Comparison of ENCODE assay signal across 6 worm cellular contexts in the genomic region with DNA sequence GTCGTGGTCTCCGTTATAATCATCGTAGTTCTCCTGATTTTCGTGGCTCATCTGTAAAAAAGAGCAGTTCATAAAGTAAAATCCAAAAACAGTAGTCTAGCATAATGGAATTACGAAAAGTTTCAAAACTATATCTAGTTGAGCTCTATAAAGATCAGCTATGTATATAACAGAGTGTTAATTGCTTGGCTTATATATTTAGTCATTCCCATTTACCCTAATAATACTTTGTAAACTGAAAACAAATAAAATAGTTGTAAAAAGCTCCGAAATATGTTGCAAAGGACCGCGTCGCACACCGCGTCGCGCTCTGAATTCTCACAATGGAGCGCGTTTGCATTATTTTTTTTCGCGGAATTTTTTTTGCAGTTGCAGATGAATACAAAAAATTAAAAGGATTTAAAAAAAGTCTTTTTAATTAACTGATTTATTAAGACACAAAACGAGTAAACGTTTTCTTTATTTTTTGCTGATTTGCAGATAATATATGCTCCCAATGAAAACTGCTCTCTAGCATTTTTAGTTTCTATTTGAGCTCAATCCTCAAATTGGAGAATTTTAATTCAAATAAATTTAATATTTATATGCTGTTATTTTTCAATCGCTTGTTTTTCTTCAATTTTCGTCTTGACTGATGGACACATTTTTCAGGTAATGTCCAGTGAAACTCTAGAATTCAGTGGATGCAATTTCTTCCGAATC.
A peak's percentile ranks its signal among the peaks of the same experiment; 100 is the strongest.
TF ChIP-seq lines count a peak whose summit lies in the region.

Gene tcer-1, minus strand, starts transcription at position 51 of the 702 bp plus-strand sequence.
Gene ZK1127.5, plus strand, starts transcription at position 652 of the 702 bp plus-strand sequence.

TF ChIP-seq in whole organism, L1 larva, 84 proteins besides CTCF, POLR2A, EP300 and RAD21 (continued from another document and continues in another):
- peak; percentile 40 for TF ChIP-seq tbx-2 (tag; optimal IDR thresholded peaks at IDR 0.05; lab: Kevin White, UChicago)
- no peak for TF ChIP-seq hlh-17 (GFP tag; optimal IDR thresholded peaks at IDR 0.05; lab: Kevin White, UChicago; ENCODE audit: borderline replicate concordance)
- TF ChIP-seq ceh-88 (GFP tag; IDR thresholded peaks at IDR 0.05; lab: Robert Waterston, UW) = no peak
- TF ChIP-seq lsy-2 (tag; optimal IDR thresholded peaks at IDR 0.05; lab: Kevin White, UChicago) = peak; percentile 60 to 83
- peak; percentile 58 to 82 for TF ChIP-seq lin-35 (GFP tag; optimal IDR thresholded peaks at IDR 0.05; lab: Kevin White, UChicago)
- TF ChIP-seq egl-13 (tag; optimal IDR thresholded peaks at IDR 0.05; lab: Kevin White, UChicago) = no peak
- TF ChIP-seq snu-23 (GFP tag; optimal IDR thresholded peaks at IDR 0.05; lab: Kevin White, UChicago) = peak; percentile 63
- TF ChIP-seq nhr-71 (tag; optimal IDR thresholded peaks at IDR 0.05; lab: Kevin White, UChicago) = peak; percentile 50
- TF ChIP-seq nhr-47 (tag; optimal IDR thresholded peaks at IDR 0.05; lab: Kevin White, UChicago) = peak; percentile 56
- peak; percentile 2 for TF ChIP-seq lin-13 (GFP tag; optimal IDR thresholded peaks at IDR 0.05; lab: Kevin White, UChicago)
- no peak for TF ChIP-seq zip-4 (GFP tag; optimal IDR thresholded peaks at IDR 0.05; lab: Kevin White, UChicago)
- peak; percentile 41 for TF ChIP-seq fkh-8 (tag; optimal IDR thresholded peaks at IDR 0.05; lab: Kevin White, UChicago)
- TF ChIP-seq dsc-1 (tag; optimal IDR thresholded peaks at IDR 0.05; lab: Kevin White, UChicago) = peak; percentile 44
- no peak for TF ChIP-seq mab-9 (GFP tag; IDR thresholded peaks at IDR 0.05; lab: Robert Waterston, UW)
- no peak for TF ChIP-seq fkh-4 (tag; optimal IDR thresholded peaks at IDR 0.05; lab: Kevin White, UChicago; ENCODE audit: borderline replicate concordance)
- peak in 1 of 6 experiments; percentile 38 for TF ChIP-seq elt-3 (tag; optimal IDR thresholded peaks at IDR 0.05; lab: Kevin White, UChicago)
- peak; percentile 24; the same call in 1 of the 2 replicates for TF ChIP-seq nhr-19 (GFP tag; conservative IDR thresholded peaks at IDR 0.05; lab: Robert Waterston, UW)
- peak; percentile 66 for TF ChIP-seq C16A3.4 (tag; optimal IDR thresholded peaks at IDR 0.05; lab: Kevin White, UChicago)
- peak; percentile 54 for TF ChIP-seq swsn-7 (tag; optimal IDR thresholded peaks at IDR 0.05; lab: Kevin White, UChicago)

TF ChIP-seq in whole organism, L2 larva, 48 proteins besides CTCF, POLR2A, EP300 and RAD21 (continued from another document and continues in another):
- TF ChIP-seq nhr-129 (tag; optimal IDR thresholded peaks at IDR 0.05; lab: Kevin White, UChicago) = peak; percentile 44
- TF ChIP-seq ztf-4 (tag; optimal IDR thresholded peaks at IDR 0.05; lab: Kevin White, UChicago) = no peak
- TF ChIP-seq unc-39 (tag; optimal IDR thresholded peaks at IDR 0.05; lab: Kevin White, UChicago) = no peak
- TF ChIP-seq ZK546.5 (tag; optimal IDR thresholded peaks at IDR 0.05; lab: Kevin White, UChicago) = no peak
- TF ChIP-seq nhr-10 (tag; optimal IDR thresholded peaks at IDR 0.05; lab: Kevin White, UChicago) = no peak
- TF ChIP-seq ztf-1 (GFP tag; conservative IDR thresholded peaks at IDR 0.05; lab: Robert Waterston, UW) = no peak
- no peak for TF ChIP-seq aly-2 (tag; optimal IDR thresholded peaks at IDR 0.05; lab: Kevin White, UChicago)
- no peak for TF ChIP-seq ztf-11 (tag; optimal IDR thresholded peaks at IDR 0.05; lab: Kevin White, UChicago)
- peak; percentile 1 for TF ChIP-seq fos-1 (tag; optimal IDR thresholded peaks at IDR 0.05; lab: Kevin White, UChicago)
- TF ChIP-seq F13H6.1 (tag; optimal IDR thresholded peaks at IDR 0.05; lab: Kevin White, UChicago) = peak; percentile 38
- TF ChIP-seq alr-1 (tag; optimal IDR thresholded peaks at IDR 0.05; lab: Kevin White, UChicago) = no peak
- TF ChIP-seq crh-2 (tag; optimal IDR thresholded peaks at IDR 0.05; lab: Kevin White, UChicago) = peak; percentile 32
- peak; percentile 41 for TF ChIP-seq sem-4 (tag; optimal IDR thresholded peaks at IDR 0.05; lab: Kevin White, UChicago)
- TF ChIP-seq ceh-16 (tag; optimal IDR thresholded peaks at IDR 0.05; lab: Kevin White, UChicago) = no peak
- TF ChIP-seq lin-11 (tag; optimal IDR thresholded peaks at IDR 0.05; lab: Kevin White, UChicago) = no peak
- no peak for TF ChIP-seq blmp-1 (tag; optimal IDR thresholded peaks at IDR 0.05; lab: Kevin White, UChicago; ENCODE audit: insufficient read depth)
- TF ChIP-seq nhr-6 (tag; optimal IDR thresholded peaks at IDR 0.05; lab: Kevin White, UChicago) = no peak
- no peak for TF ChIP-seq egl-27 (tag; optimal IDR thresholded peaks at IDR 0.05; lab: Kevin White, UChicago)
- TF ChIP-seq unc-55 (GFP tag; optimal IDR thresholded peaks at IDR 0.05; lab: Kevin White, UChicago) = peak; percentile 69
- TF ChIP-seq ceh-82 (tag; optimal IDR thresholded peaks at IDR 0.05; lab: Kevin White, UChicago) = no peak
- no peak for TF ChIP-seq elt-1 (tag; optimal IDR thresholded peaks at IDR 0.05; lab: Kevin White, UChicago)
- TF ChIP-seq snpc-4 (tag; optimal IDR thresholded peaks at IDR 0.05; lab: Kevin White, UChicago) = peak; percentile 40

TF ChIP-seq in whole organism, L3 larva, 47 proteins besides CTCF, POLR2A, EP300 and RAD21 (continued from another document and continues in another):
- TF ChIP-seq skn-1 (tag; optimal IDR thresholded peaks at IDR 0.05; lab: Kevin White, UChicago) = no peak
- TF ChIP-seq pha-4 (tag; optimal IDR thresholded peaks at IDR 0.05; lab: Kevin White, UChicago) = peak; percentile 83
- TF ChIP-seq elt-3 (tag; optimal IDR thresholded peaks at IDR 0.05; lab: Kevin White, UChicago) = no peak
- no peak for TF ChIP-seq ztf-4 (tag; optimal IDR thresholded peaks at IDR 0.05; lab: Kevin White, UChicago)
- peak; percentile 20 for TF ChIP-seq lin-39 (tag; optimal IDR thresholded peaks at IDR 0.05; lab: Kevin White, UChicago)
- peak; percentile 39 for TF ChIP-seq nhr-23 (tag; optimal IDR thresholded peaks at IDR 0.05; lab: Kevin White, UChicago)
- no peak for TF ChIP-seq ceh-16 (tag; optimal IDR thresholded peaks at IDR 0.05; lab: Kevin White, UChicago)
- TF ChIP-seq pqm-1 (tag; optimal IDR thresholded peaks at IDR 0.05; lab: Kevin White, UChicago) = peak; percentile 21
- no peak for TF ChIP-seq mdl-1 (tag; optimal IDR thresholded peaks at IDR 0.05; lab: Kevin White, UChicago)
- TF ChIP-seq tbx-2 (tag; optimal IDR thresholded peaks at IDR 0.05; lab: Kevin White, UChicago) = no peak
- no peak for TF ChIP-seq elt-1 (tag; optimal IDR thresholded peaks at IDR 0.05; lab: Kevin White, UChicago)
- no peak for TF ChIP-seq eor-1 (tag; optimal IDR thresholded peaks at IDR 0.05; lab: Kevin White, UChicago)
- no peak for TF ChIP-seq ztf-11 (tag; optimal IDR thresholded peaks at IDR 0.05; lab: Kevin White, UChicago)
- peak; percentile 53 for TF ChIP-seq egl-5 (tag; optimal IDR thresholded peaks at IDR 0.05; lab: Kevin White, UChicago)
- no peak for TF ChIP-seq unc-62 (GFP tag; optimal IDR thresholded peaks at IDR 0.05; lab: Kevin White, UChicago)
- no peak for TF ChIP-seq R02D3.7 (tag; optimal IDR thresholded peaks at IDR 0.05; lab: Kevin White, UChicago)
- TF ChIP-seq nhr-11 (tag; optimal IDR thresholded peaks at IDR 0.05; lab: Kevin White, UChicago) = no peak
- TF ChIP-seq elt-2 (tag; optimal IDR thresholded peaks at IDR 0.05; lab: Kevin White, UChicago) = peak; percentile 37
- no peak for TF ChIP-seq egl-27 (tag; optimal IDR thresholded peaks at IDR 0.05; lab: Kevin White, UChicago)
- TF ChIP-seq aly-2 (tag; optimal IDR thresholded peaks at IDR 0.05; lab: Kevin White, UChicago) = no peak
- TF ChIP-seq nhr-67 (tag; optimal IDR thresholded peaks at IDR 0.05; lab: Kevin White, UChicago) = no peak
- TF ChIP-seq zag-1 (tag; optimal IDR thresholded peaks at IDR 0.05; lab: Kevin White, UChicago) = no peak
- TF ChIP-seq ceh-9 (tag; optimal IDR thresholded peaks at IDR 0.05; lab: Kevin White, UChicago) = no peak

TF ChIP-seq in whole organism, L4 larva, 104 proteins besides CTCF, POLR2A, EP300 and RAD21 (continued from another document and continues in another):
- TF ChIP-seq ceh-44 (GFP tag; IDR thresholded peaks at IDR 0.05; lab: Robert Waterston, UW) (no peak), madf-5 (GFP tag; IDR thresholded peaks at IDR 0.05; lab: Robert Waterston, UW) (no peak), lin-1 (GFP tag; IDR thresholded peaks at IDR 0.05; lab: Robert Waterston, UW) (no peak), zfp-3 (GFP tag; conservative IDR thresholded peaks at IDR 0.05; lab: Robert Waterston, UW) (no peak), rbr-2 (tag; optimal IDR thresholded peaks at IDR 0.05; lab: Kevin White, UChicago) (peak; percentile 30), dpl-1 (GFP tag; optimal IDR thresholded peaks at IDR 0.05; lab: Kevin White, UChicago) (peak; percentile 65), nhr-102 (tag; optimal IDR thresholded peaks at IDR 0.05; lab: Kevin White, UChicago) (no peak), nhr-76 (tag; optimal IDR thresholded peaks at IDR 0.05; lab: Kevin White, UChicago) (no peak), lim-7 (GFP tag; IDR thresholded peaks at IDR 0.05; lab: Robert Waterston, UW) (no peak), pqm-1 (tag; optimal IDR thresholded peaks at IDR 0.05; lab: Kevin White, UChicago) (no peak), hlh-11 (tag; optimal IDR thresholded peaks at IDR 0.05; lab: Kevin White, UChicago) (no peak), lin-39 (tag; optimal IDR thresholded peaks at IDR 0.05; lab: Kevin White, UChicago) (no peak), dmd-8 (GFP tag; IDR thresholded peaks at IDR 0.05; lab: Robert Waterston, UW) (no peak), fkh-10 (GFP tag; optimal IDR thresholded peaks at IDR 0.05; lab: Kevin White, UChicago) (no peak), Y105C5A.15 (GFP tag; IDR thresholded peaks at IDR 0.05; lab: Robert Waterston, UW) (no peak), dmd-6 (GFP tag; IDR thresholded peaks at IDR 0.05; lab: Robert Waterston, UW) (0 out of 2 replicates have a peak, but pooled peaks have one; percentile 9), spr-1 (tag; optimal IDR thresholded peaks at IDR 0.05; lab: Kevin White, UChicago) (no peak), lin-38 (GFP tag; IDR thresholded peaks at IDR 0.05; lab: Robert Waterston, UW) (peak; percentile 96), hlh-30 (tag; optimal IDR thresholded peaks at IDR 0.05; lab: Kevin White, UChicago; ENCODE audit: insufficient read depth) (peak; percentile 36), hmg-1.1 (GFP tag; IDR thresholded peaks at IDR 0.05; lab: Robert Waterston, UW) (no peak), unc-130 (GFP tag; optimal IDR thresholded peaks at IDR 0.05; lab: Kevin White, UChicago) (peak; percentile 43), ZK337.2 (GFP tag; IDR thresholded peaks at IDR 0.05; lab: Robert Waterston, UW) (no peak), F26F4.8 (GFP tag; conservative IDR thresholded peaks at IDR 0.05; lab: Robert Waterston, UW) (no peak)

TF ChIP-seq in whole organism, late embryonic, 69 proteins besides CTCF, POLR2A, EP300 and RAD21 (continued from another document):
- no peak for TF ChIP-seq F13H6.1 (tag; optimal IDR thresholded peaks at IDR 0.05; lab: Kevin White, UChicago)
- no peak for TF ChIP-seq odd-2 (tag; optimal IDR thresholded peaks at IDR 0.05; lab: Kevin White, UChicago)
- TF ChIP-seq ceh-34 (tag; optimal IDR thresholded peaks at IDR 0.05; lab: Kevin White, UChicago) = no peak
- peak; percentile 15 for TF ChIP-seq unc-42 (tag; optimal IDR thresholded peaks at IDR 0.05; lab: Kevin White, UChicago)
- no peak for TF ChIP-seq unc-3 (GFP tag; conservative IDR thresholded peaks at IDR 0.05; lab: Robert Waterston, UW)
- TF ChIP-seq unc-3 (tag; optimal IDR thresholded peaks at IDR 0.05; lab: Kevin White, UChicago) = no peak
- peak; percentile 46 for TF ChIP-seq nfya-1 (tag; optimal IDR thresholded peaks at IDR 0.05; lab: Kevin White, UChicago)
- TF ChIP-seq T23F11.4 (GFP tag; optimal IDR thresholded peaks at IDR 0.05; lab: Kevin White, UChicago) = no peak
- no peak for TF ChIP-seq pros-1 (tag; optimal IDR thresholded peaks at IDR 0.05; lab: Kevin White, UChicago)
- peak; percentile 18 for TF ChIP-seq ceh-30 (tag; optimal IDR thresholded peaks at IDR 0.05; lab: Kevin White, UChicago)
- no peak for TF ChIP-seq elt-2 (tag; optimal IDR thresholded peaks at IDR 0.05; lab: Kevin White, UChicago)
- no peak for TF ChIP-seq fkh-6 (tag; optimal IDR thresholded peaks at IDR 0.05; lab: Kevin White, UChicago)
- TF ChIP-seq rnt-1 (tag; optimal IDR thresholded peaks at IDR 0.05; lab: Kevin White, UChicago) = no peak
- TF ChIP-seq npax-4 (tag; optimal IDR thresholded peaks at IDR 0.05; lab: Kevin White, UChicago) = no peak

TF ChIP-seq in whole organism, young adult, 124 proteins besides CTCF, POLR2A, EP300 and RAD21 (continued from another document and continues in another):
- no peak for TF ChIP-seq aptf-2 (GFP tag; conservative IDR thresholded peaks at IDR 0.05; lab: Robert Waterston, UW)
- no peak for TF ChIP-seq sdz-38 (tag; optimal IDR thresholded peaks at IDR 0.05; lab: Kevin White, UChicago)
- no peak for TF ChIP-seq nhr-179 (tag; optimal IDR thresholded peaks at IDR 0.05; lab: Kevin White, UChicago)
- TF ChIP-seq dox-1 (GFP tag; IDR thresholded peaks at IDR 0.05; lab: Robert Waterston, UW) = peak; percentile 79
- TF ChIP-seq F39B2.1 (GFP tag; IDR thresholded peaks at IDR 0.05; lab: Robert Waterston, UW) = no peak
- no peak for TF ChIP-seq attf-3 (GFP tag; conservative IDR thresholded peaks at IDR 0.05; lab: Robert Waterston, UW)
- TF ChIP-seq akir-1 (GFP tag; optimal IDR thresholded peaks at IDR 0.05; lab: Kevin White, UChicago) = no peak
- no peak for TF ChIP-seq mxl-1 (tag; optimal IDR thresholded peaks at IDR 0.05; lab: Kevin White, UChicago)
- no peak for TF ChIP-seq ceh-79 (tag; optimal IDR thresholded peaks at IDR 0.05; lab: Kevin White, UChicago)
- TF ChIP-seq athp-1 (tag; optimal IDR thresholded peaks at IDR 0.05; lab: Kevin White, UChicago) = no peak
- no peak for TF ChIP-seq rpc-1 (optimal IDR thresholded peaks at IDR 0.05; lab: Kevin White, UChicago)
- TF ChIP-seq rpc-1 (tag; optimal IDR thresholded peaks at IDR 0.05; lab: Kevin White, UChicago) = no peak
- TF ChIP-seq F23B12.7 (tag; optimal IDR thresholded peaks at IDR 0.05; lab: Kevin White, UChicago; ENCODE audit: insufficient read depth) = no peak
- TF ChIP-seq chd-7 (tag; optimal IDR thresholded peaks at IDR 0.05; lab: Kevin White, UChicago) = no peak
- TF ChIP-seq rec-8 (tag; optimal IDR thresholded peaks at IDR 0.05; lab: Kevin White, UChicago) = no peak
- TF ChIP-seq atf-7 (tag; optimal IDR thresholded peaks at IDR 0.05; lab: Kevin White, UChicago) = no peak
- no peak for TF ChIP-seq xnd-1 (tag; optimal IDR thresholded peaks at IDR 0.05; lab: Kevin White, UChicago)
- no peak for TF ChIP-seq hmg-20 (GFP tag; IDR thresholded peaks at IDR 0.05; lab: Robert Waterston, UW)
- no peak for TF ChIP-seq sptf-2 (GFP tag; optimal IDR thresholded peaks at IDR 0.05; lab: Kevin White, UChicago)
- no peak for TF ChIP-seq C17E4.6 (GFP tag; IDR thresholded peaks at IDR 0.05; lab: Robert Waterston, UW)
- TF ChIP-seq lin-54 (GFP tag; optimal IDR thresholded peaks at IDR 0.05; lab: Kevin White, UChicago) = peak; percentile 60
- TF ChIP-seq ztf-6 (GFP tag; IDR thresholded peaks at IDR 0.05; lab: Robert Waterston, UW) = no peak
- TF ChIP-seq lir-1 (GFP tag; conservative IDR thresholded peaks at IDR 0.05; lab: Robert Waterston, UW) = no peak
- TF ChIP-seq B0336.3 (GFP tag; IDR thresholded peaks at IDR 0.05; lab: Robert Waterston, UW) = no peak
- TF ChIP-seq F10E7.11 (tag; optimal IDR thresholded peaks at IDR 0.05; lab: Kevin White, UChicago) = no peak
- TF ChIP-seq nfya-2 (GFP tag; IDR thresholded peaks at IDR 0.05; lab: Robert Waterston, UW) = no peak
- TF ChIP-seq lsy-27 (tag; optimal IDR thresholded peaks at IDR 0.05; lab: Kevin White, UChicago; ENCODE audit: borderline replicate concordance, insufficient read depth) = no peak
- no peak for TF ChIP-seq B0035.1 (tag; optimal IDR thresholded peaks at IDR 0.05; lab: Kevin White, UChicago)
- TF ChIP-seq ztf-26 (tag; optimal IDR thresholded peaks at IDR 0.05; lab: Kevin White, UChicago) = no peak
- TF ChIP-seq Y67H2A.10 (GFP tag; conservative IDR thresholded peaks at IDR 0.05; lab: Robert Waterston, UW) = no peak
- no peak for TF ChIP-seq bed-2 (GFP tag; IDR thresholded peaks at IDR 0.05; lab: Robert Waterston, UW)
- TF ChIP-seq F57A8.1 (GFP tag; optimal IDR thresholded peaks at IDR 0.05; lab: Kevin White, UChicago) = no peak
- TF ChIP-seq ZK185.1 (tag; optimal IDR thresholded peaks at IDR 0.05; lab: Kevin White, UChicago; ENCODE audit: poor library complexity, severe bottlenecking) = no peak
- peak; percentile 95 for TF ChIP-seq madf-3 (GFP tag; IDR thresholded peaks at IDR 0.05; lab: Robert Waterston, UW)
- TF ChIP-seq let-526 (GFP tag; IDR thresholded peaks at IDR 0.05; lab: Robert Waterston, UW) = no peak
- no peak for TF ChIP-seq lin-40 (tag; optimal IDR thresholded peaks at IDR 0.05; lab: Kevin White, UChicago)
- TF ChIP-seq aptf-3 (GFP tag; IDR thresholded peaks at IDR 0.05; lab: Robert Waterston, UW) = no peak
- TF ChIP-seq lin-26 (GFP tag; IDR thresholded peaks at IDR 0.05; lab: Robert Waterston, UW) = no peak
